Fruit fly (Drosophila melanogaster) whole organism, embryonic: ENCODE measurements around the gene CG15014.

Source experiments
- ATbp ChIP-seq: fragments of 200-800 bp; sonication (Bioruptor generic); optimal IDR thresholded peaks from 2 replicates; lab custom pipeline; 2017; ENCODE audit warnings: missing biosample characterization, mild to moderate bottlenecking, missing genetic modification characterization, missing genetic modification reagents
- B-H2 ChIP-seq: fragments of 200-800 bp; sonication (Bioruptor generic); optimal IDR thresholded peaks from 2 replicates; lab custom pipeline; 2018; ENCODE audit warnings: missing biosample characterization, mild to moderate bottlenecking, missing genetic modification characterization
- Bdp1 ChIP-seq: fragments of 200-800 bp; sonication (Bioruptor generic); optimal IDR thresholded peaks from 3 replicates; lab custom pipeline; 2016; ENCODE audit warnings: missing biosample characterization, missing genetic modification characterization
- Bteb2 ChIP-seq: fragments of 200-800 bp; sonication (Bioruptor generic); optimal IDR thresholded peaks from 2 replicates; lab custom pipeline; 2016; ENCODE audit warnings: missing biosample characterization, missing genetic modification characterization
- CG10274 ChIP-seq: fragments of 200-800 bp; sonication (Bioruptor generic); optimal IDR thresholded peaks from 3 replicates; lab custom pipeline; 2017; ENCODE audit warnings: missing biosample characterization, mild to moderate bottlenecking, missing genetic modification characterization
- CG10431 ChIP-seq: fragments of 200-800 bp; sonication (Bioruptor generic); optimal IDR thresholded peaks from 3 replicates; lab custom pipeline; 2018; ENCODE audit warnings: missing biosample characterization, mild to moderate bottlenecking, missing genetic modification characterization
- CG11398 ChIP-seq: fragments of 200-800 bp; sonication (Bioruptor generic); optimal IDR thresholded peaks from 2 replicates; lab custom pipeline; 2016; ENCODE audit warnings: missing biosample characterization, missing genetic modification characterization
- CG11456 ChIP-seq: fragments of 200-800 bp; sonication (Bioruptor generic); IDR thresholded peaks from 3 replicates; pipeline ENCODE4 v1.3.6; 2022; ENCODE audit warnings: missing biosample characterization, missing genetic modification characterization
- CG11695 ChIP-seq: fragments of 200-800 bp; sonication (Bioruptor generic); IDR thresholded peaks from 3 replicates; pipeline ENCODE4 v1.3.6; 2022; ENCODE audit warnings: missing biosample characterization, missing genetic modification characterization
- CG12236 ChIP-seq: fragments of 200-800 bp; sonication (Bioruptor generic); optimal IDR thresholded peaks from 2 replicates; lab custom pipeline; 2016; ENCODE audit warnings: missing biosample characterization, missing genetic modification characterization
- CG12659 ChIP-seq: fragments of 200-800 bp; sonication (Bioruptor generic); optimal IDR thresholded peaks from 3 replicates; lab custom pipeline; 2017; ENCODE audit warnings: mild to moderate bottlenecking, missing biosample characterization, missing genetic modification reagents, missing genetic modification characterization
- CG13296 ChIP-seq: fragments of 200-800 bp; sonication (Bioruptor generic); optimal IDR thresholded peaks from 3 replicates; lab custom pipeline; 2018; ENCODE audit warnings: missing biosample characterization, mild to moderate bottlenecking, missing genetic modification characterization
- CG14860 ChIP-seq: fragments of 200-800 bp; sonication (Bioruptor generic); IDR thresholded peaks from 3 replicates; pipeline ENCODE4 v1.3.6; 2022; ENCODE audit warnings: missing biosample characterization, missing genetic modification characterization; ENCODE audit not compliant: partially characterized antibody
- CG16815 ChIP-seq: fragments of 200-800 bp; sonication (Bioruptor generic); optimal IDR thresholded peaks from 3 replicates; lab custom pipeline; 2017; ENCODE audit warnings: missing biosample characterization, mild to moderate bottlenecking, missing genetic modification characterization
- CG16863 ChIP-seq: fragments of 200-800 bp; sonication (Bioruptor generic); optimal IDR thresholded peaks from 3 replicates; lab custom pipeline; 2016; ENCODE audit warnings: missing biosample characterization, missing genetic modification characterization
- CG17186 ChIP-seq: fragments of 200-800 bp; sonication (Bioruptor generic); optimal IDR thresholded peaks from 3 replicates; lab custom pipeline; 2017; ENCODE audit warnings: missing biosample characterization, missing genetic modification reagents, missing genetic modification characterization
- CG17359 ChIP-seq: fragments of 200-800 bp; sonication (Bioruptor generic); optimal IDR thresholded peaks from 3 replicates; lab custom pipeline; 2018; ENCODE audit warnings: missing biosample characterization, mild to moderate bottlenecking, missing genetic modification characterization, moderate library complexity
- CG17912 ChIP-seq: fragments of 200-800 bp; sonication (Bioruptor generic); optimal IDR thresholded peaks from 2 replicates; lab custom pipeline; 2018; ENCODE audit warnings: missing biosample characterization, mild to moderate bottlenecking, missing genetic modification characterization
- CG18262 ChIP-seq: fragments of 200-800 bp; optimal IDR thresholded peaks from 3 replicates; lab custom pipeline; 2019; ENCODE audit warnings: missing biosample characterization, mild to moderate bottlenecking, missing genetic modification characterization, moderate library complexity
- CG30403 ChIP-seq: fragments of 200-800 bp; sonication (Bioruptor generic); optimal IDR thresholded peaks from 3 replicates; lab custom pipeline; 2016; ENCODE audit warnings: missing biosample characterization, missing genetic modification characterization
- CG32767 ChIP-seq: fragments of 200-800 bp; sonication (Bioruptor generic); IDR thresholded peaks from 2 replicates; pipeline ENCODE4 v1.3.6; 2022; ENCODE audit warnings: missing biosample characterization, missing genetic modification characterization
- CG42726 ChIP-seq: fragments of 200-800 bp; sonication (Bioruptor generic); IDR thresholded peaks from 2 replicates; pipeline ENCODE4 v1.3.6; 2022; ENCODE audit warnings: missing biosample characterization, missing genetic modification characterization; ENCODE audit not compliant: partially characterized antibody
- CG4328 ChIP-seq: fragments of 200-800 bp; sonication (Bioruptor generic); optimal IDR thresholded peaks from 3 replicates; lab custom pipeline; 2017; ENCODE audit warnings: missing biosample characterization, missing genetic modification reagents, missing genetic modification characterization
- CG4404 ChIP-seq: fragments of 200-800 bp; sonication (Bioruptor generic); IDR thresholded peaks from 2 replicates; pipeline ENCODE4 v1.3.6; 2022; ENCODE audit warnings: missing biosample characterization, missing genetic modification characterization
- CG6272 ChIP-seq: fragments of 200-800 bp; sonication (Bioruptor generic); IDR thresholded peaks from 2 replicates; pipeline ENCODE4 v1.3.6; 2022; ENCODE audit warnings: missing biosample characterization, missing genetic modification characterization
- CG6654 ChIP-seq: fragments of 200-800 bp; sonication (Bioruptor generic); optimal IDR thresholded peaks from 2 replicates; lab custom pipeline; 2017; ENCODE audit warnings: missing biosample characterization, mild to moderate bottlenecking, missing genetic modification characterization
- CG7928 ChIP-seq: fragments of 200-800 bp; sonication (Bioruptor generic); optimal IDR thresholded peaks from 2 replicates; lab custom pipeline; 2017; ENCODE audit warnings: missing biosample characterization, mild to moderate bottlenecking, missing genetic modification characterization
- CG8924 ChIP-seq: fragments of 200-800 bp; optimal IDR thresholded peaks from 3 replicates; lab custom pipeline; 2019; ENCODE audit warnings: missing biosample characterization, mild to moderate bottlenecking, missing genetic modification characterization, moderate library complexity
- D19B ChIP-seq: fragments of 200-800 bp; sonication (Bioruptor generic); optimal IDR thresholded peaks from 2 replicates; lab custom pipeline; 2017; ENCODE audit warnings: missing biosample characterization, mild to moderate bottlenecking, missing genetic modification characterization
- Dll ChIP-seq: fragments of 200-800 bp; sonication (Bioruptor generic); IDR thresholded peaks from 4 replicates; pipeline ENCODE4 v1.3.6; 2022; ENCODE audit warnings: missing biosample characterization, missing genetic modification characterization; ENCODE audit not compliant: partially characterized antibody
- Eip74EF ChIP-seq, 2 experiments: fragments of 200-800 bp in 1 of 2; fragments of >200 bp in 1 of 2; sonication (Bioruptor generic) in 1 of 2; optimal IDR thresholded peaks; 2 replicates each; lab custom pipeline; 2017 to 2019; ENCODE audit warnings: missing biosample characterization in 2 of 2, missing genetic modification characterization in 2 of 2, mild to moderate bottlenecking in 1 of 2, moderate library complexity in 1 of 2
- HHEX ChIP-seq: fragments of 200-800 bp; sonication (Bioruptor generic); optimal IDR thresholded peaks from 3 replicates; lab custom pipeline; 2017; ENCODE audit warnings: missing biosample characterization, mild to moderate bottlenecking, missing genetic modification characterization, missing genetic modification reagents
- HLHmδ ChIP-seq: fragments of 200-800 bp; sonication (Bioruptor generic); optimal IDR thresholded peaks from 2 replicates; lab custom pipeline; 2018; ENCODE audit warnings: missing biosample characterization, mild to moderate bottlenecking, missing genetic modification characterization, moderate library complexity
- Hr3 ChIP-seq: fragments of 200-800 bp; sonication (Bioruptor generic); optimal IDR thresholded peaks from 3 replicates; lab custom pipeline; 2016; ENCODE audit warnings: missing biosample characterization, missing genetic modification characterization
- Hr51 ChIP-seq, 2 experiments: fragments of 200-800 bp; sonication (Bioruptor generic); optimal IDR thresholded peaks; 2 replicates in 1 of 2; 3 replicates in 1 of 2; lab custom pipeline; 2016 to 2018; ENCODE audit warnings: missing biosample characterization in 2 of 2, missing genetic modification characterization in 2 of 2, mild to moderate bottlenecking in 1 of 2, moderate library complexity in 1 of 2
- Hr78 ChIP-seq, 2 experiments: fragments of 200-800 bp in 1 of 2; fragments of >200 bp in 1 of 2; sonication (Bioruptor generic) in 1 of 2; optimal IDR thresholded peaks; 2 replicates each; lab custom pipeline; 2017 to 2019; ENCODE audit warnings: missing biosample characterization in 2 of 2, missing genetic modification characterization in 2 of 2, mild to moderate bottlenecking in 1 of 2, moderate library complexity in 1 of 2
- Lhr ChIP-seq: fragments of 200-800 bp; sonication (Bioruptor generic); optimal IDR thresholded peaks from 3 replicates; lab custom pipeline; 2017; ENCODE audit warnings: mild to moderate bottlenecking, missing biosample characterization, missing genetic modification reagents, missing genetic modification characterization
- MTF-1 ChIP-seq: fragments of 200-800 bp; sonication (Bioruptor generic); optimal IDR thresholded peaks from 2 replicates; lab custom pipeline; 2018; ENCODE audit warnings: missing biosample characterization, mild to moderate bottlenecking, missing genetic modification characterization, borderline replicate concordance
- Poxn ChIP-seq: fragments of 200-800 bp; sonication (Bioruptor generic); IDR thresholded peaks from 2 replicates; pipeline ENCODE4 v1.3.6; 2022; ENCODE audit warnings: missing biosample characterization, missing genetic modification characterization
- amos ChIP-seq: fragments of 200-800 bp; sonication (Bioruptor generic); IDR thresholded peaks from 2 replicates; pipeline ENCODE4 v1.3.6; 2022; ENCODE audit warnings: missing biosample characterization, missing genetic modification characterization; ENCODE audit not compliant: partially characterized antibody
- gcm ChIP-seq: fragments of 200-800 bp; sonication (Bioruptor generic); optimal IDR thresholded peaks from 2 replicates; lab custom pipeline; 2019; ENCODE audit warnings: missing biosample characterization, mild to moderate bottlenecking, missing genetic modification characterization, moderate library complexity
- gsb ChIP-seq: fragments of 200-800 bp; sonication (Bioruptor generic); IDR thresholded peaks from 2 replicates; pipeline ENCODE4 v1.3.6; 2022; ENCODE audit warnings: missing biosample characterization, missing genetic modification characterization
- gsb-n ChIP-seq: fragments of 200-800 bp; sonication (Bioruptor generic); optimal IDR thresholded peaks from 3 replicates; lab custom pipeline; 2018; ENCODE audit warnings: missing biosample characterization, mild to moderate bottlenecking, missing genetic modification characterization
- hb ChIP-seq: fragments of 200-800 bp; sonication (Bioruptor generic); IDR thresholded peaks from 3 replicates; pipeline ENCODE4 v1.3.6; 2022; ENCODE audit warnings: missing biosample characterization, missing genetic modification characterization; ENCODE audit not compliant: partially characterized antibody
- hkb ChIP-seq, 2 experiments: fragments of 200-800 bp in 1 of 2; fragments of >200 bp in 1 of 2; sonication (Bioruptor generic) in 1 of 2; IDR thresholded peaks in 1 of 2; optimal IDR thresholded peaks in 1 of 2; 2 replicates each; pipeline versions ENCODE4 v1.3.6 to Lab custom; 2017 to 2022; ENCODE audit warnings: missing biosample characterization in 1 of 2, missing genetic modification characterization in 1 of 2
- ro ChIP-seq: fragments of 200-800 bp; sonication (Bioruptor generic); IDR thresholded peaks from 2 replicates; pipeline ENCODE4 v1.3.6; 2022; ENCODE audit warnings: missing biosample characterization, missing genetic modification characterization
- row ChIP-seq: fragments of 200-800 bp; sonication (Bioruptor generic); IDR thresholded peaks from 3 replicates; pipeline ENCODE4 v1.3.6; 2022; ENCODE audit warnings: missing biosample characterization, missing genetic modification characterization
- so ChIP-seq: fragments of 200-800 bp; sonication (Bioruptor generic); IDR thresholded peaks from 3 replicates; pipeline ENCODE4 v1.3.6; 2022; ENCODE audit warnings: missing biosample characterization, missing genetic modification characterization
- vnd ChIP-seq: fragments of 200-800 bp; sonication (Bioruptor generic); IDR thresholded peaks from 3 replicates; pipeline ENCODE4 v1.3.6; 2022; ENCODE audit warnings: missing biosample characterization, missing genetic modification characterization; ENCODE audit not compliant: partially characterized antibody

CG15014 gene

DNA sequence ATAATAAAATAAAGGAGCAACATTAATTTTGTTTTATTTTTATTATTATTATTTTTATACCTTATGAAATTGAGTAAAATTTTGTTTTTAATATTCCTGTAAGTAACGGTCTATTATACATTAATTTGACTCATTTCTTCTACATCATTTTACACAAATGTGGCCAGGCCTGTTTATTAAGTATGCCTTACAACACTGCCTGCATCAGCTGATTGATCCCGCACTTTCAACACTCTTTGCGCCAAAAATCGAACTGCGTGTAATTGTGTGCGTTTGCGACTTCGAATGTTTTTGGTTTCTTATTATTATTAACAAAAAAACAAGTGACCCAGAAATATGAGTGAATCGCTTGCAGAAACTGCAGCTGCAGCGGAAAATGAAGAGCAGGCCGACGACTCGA lies 8.8 kb downstream of the CG15014 start, which contains the start of gene Claspin (continued):
- TF ChIP-seq D19B (GFP tag; lab: Kevin White, UChicago) (no peak), so (GFP tag; lab: Robert Waterston, UW) (no peak), CG16815 (GFP tag; lab: Kevin White, UChicago) (peak; percentile 33), CG4404 (GFP tag; lab: Robert Waterston, UW) (no peak), Eip74EF (GFP tag; optimal IDR thresholded peaks at IDR 0.05; lab: Kevin White, UChicago) (no peak), HLHmδ (GFP tag; lab: Kevin White, UChicago) (no peak), row (GFP tag; lab: Robert Waterston, UW) (no peak), CG11456 (GFP tag; lab: Robert Waterston, UW) (peak; percentile 20; the same call in 1 of the 3 replicates), CG32767 (no peak), gcm (GFP tag; lab: Kevin White, UChicago) (peak; percentile 94), CG10431 (GFP tag; lab: Kevin White, UChicago) (no peak), CG30403 (GFP tag; lab: Kevin White, UChicago) (peak; percentile 17), Lhr (GFP tag; lab: Kevin White, UChicago) (peak; percentile 66), Bdp1 (GFP tag; lab: Kevin White, UChicago) (peak; percentile 39), CG17186 (GFP tag; lab: Kevin White, UChicago) (no peak), ro (GFP tag; lab: Robert Waterston, UW) (no peak), Hr51 (GFP tag; optimal IDR thresholded peaks at IDR 0.05; lab: Kevin White, UChicago) (peak in 1 of 2 experiments; percentile 29), Poxn (GFP tag; lab: Robert Waterston, UW) (no peak), hkb (optimal IDR thresholded peaks at IDR 0.05; lab: Kevin White, UChicago) (no peak), hkb (GFP tag; IDR thresholded peaks at IDR 0.05; lab: Robert Waterston, UW) (peak; percentile 20), CG10274 (no peak), Dll (no peak), CG12236 (GFP tag; lab: Kevin White, UChicago) (no peak), CG4328 (GFP tag; lab: Kevin White, UChicago) (no peak), CG16863 (GFP tag; lab: Kevin White, UChicago) (peak; percentile 5), vnd (GFP tag; lab: Robert Waterston, UW) (no peak), MTF-1 (GFP tag; lab: Kevin White, UChicago) (no peak), amos (peak; percentile 74), ATbp (GFP tag; lab: Kevin White, UChicago) (no peak), CG6654 (no peak), CG6272 (GFP tag; lab: Robert Waterston, UW) (no peak), B-H2 (GFP tag; lab: Kevin White, UChicago) (peak; percentile 65), Hr3 (GFP tag; lab: Kevin White, UChicago) (peak; percentile 45), CG11695 (GFP tag; lab: Robert Waterston, UW) (no peak), gsb-n (tag; lab: Kevin White, UChicago) (no peak), CG8924 (tag; lab: Kevin White, UChicago) (peak; percentile 14), CG13296 (GFP tag; lab: Kevin White, UChicago) (no peak), CG42726 (GFP tag; lab: Robert Waterston, UW) (peak; percentile 26; the same call in 1 of the 2 replicates), Bteb2 (GFP tag; lab: Kevin White, UChicago) (peak; percentile 26), CG14860 (no peak), CG7928 (no peak), gsb (no peak), CG18262 (tag; lab: Kevin White, UChicago) (no peak), hb (GFP tag; lab: Robert Waterston, UW) (no peak), HHEX (GFP tag; lab: Kevin White, UChicago) (no peak), CG12659 (GFP tag; lab: Kevin White, UChicago) (peak; percentile 66), CG17912 (GFP tag; lab: Kevin White, UChicago) (peak; percentile 54), Hr78 (GFP tag; optimal IDR thresholded peaks at IDR 0.05; lab: Kevin White, UChicago) (no peak), CG17359 (tag; lab: Kevin White, UChicago) (peak; percentile 11), CG11398 (no peak)
